Fruit fly (Drosophila melanogaster) whole organism, embryonic: ENCODE results near the gene Snx21.
A peak's percentile ranks its signal among the peaks of the same experiment; 100 is the strongest.

Experiments
- Blimp-1 ChIP-seq: fragments of 200-800 bp; sonication (Bioruptor generic); optimal IDR thresholded peaks from 3 replicates; lab custom pipeline; 2018; ENCODE audit warnings: missing biosample characterization, missing genetic modification characterization, mild to moderate bottlenecking, moderate library complexity, missing genetic modification reagents
- CG11093 ChIP-seq: fragments of 200-800 bp; sonication (Bioruptor generic); IDR thresholded peaks from 3 replicates; pipeline ENCODE4 v1.3.6; 2022; ENCODE audit warnings: missing biosample characterization, missing genetic modification characterization
- CG11696 ChIP-seq: fragments of 200-800 bp; sonication (Bioruptor generic); IDR thresholded peaks from 2 replicates; pipeline ENCODE4 v1.3.6; 2022; ENCODE audit warnings: missing biosample characterization, missing genetic modification characterization
- CG12155 ChIP-seq: fragments of 200-800 bp; sonication (Bioruptor generic); optimal IDR thresholded peaks from 3 replicates; lab custom pipeline; 2016; ENCODE audit warnings: missing biosample characterization, missing genetic modification characterization
- CG13624 ChIP-seq: fragments of 200-800 bp; sonication (Bioruptor generic); optimal IDR thresholded peaks from 2 replicates; lab custom pipeline; 2016; ENCODE audit warnings: missing biosample characterization, missing genetic modification characterization
- CG14441 ChIP-seq: fragments of 200-800 bp; sonication (Bioruptor generic); IDR thresholded peaks from 2 replicates; pipeline ENCODE4 v1.3.6; 2022; ENCODE audit warnings: missing biosample characterization, missing genetic modification characterization
- CG14667 ChIP-seq: fragments of 200-800 bp; sonication (Bioruptor generic); IDR thresholded peaks from 2 replicates; pipeline ENCODE4 v1.3.6; 2022; ENCODE audit warnings: missing biosample characterization, missing genetic modification characterization
- CG14860 ChIP-seq: fragments of 200-800 bp; sonication (Bioruptor generic); IDR thresholded peaks from 3 replicates; pipeline ENCODE4 v1.3.6; 2022; ENCODE audit warnings: missing biosample characterization, missing genetic modification characterization; ENCODE audit not compliant: partially characterized antibody
- CG1832 ChIP-seq: fragments of 200-800 bp; sonication (Bioruptor generic); optimal IDR thresholded peaks from 2 replicates; lab custom pipeline; 2017; ENCODE audit warnings: missing biosample characterization, mild to moderate bottlenecking, missing genetic modification characterization, inconsistent platforms
- CG18764 ChIP-seq: fragments of 200-800 bp; sonication (Bioruptor generic); optimal IDR thresholded peaks from 3 replicates; lab custom pipeline; 2016; ENCODE audit warnings: missing biosample characterization, missing genetic modification characterization
- CG2129 ChIP-seq: fragments of 200-800 bp; sonication (Bioruptor generic); IDR thresholded peaks from 2 replicates; pipeline ENCODE4 v1.3.6; 2022; ENCODE audit warnings: missing biosample characterization, missing genetic modification characterization; ENCODE audit not compliant: partially characterized antibody
- CG30431 ChIP-seq: fragments of 200-800 bp; sonication (Bioruptor generic); optimal IDR thresholded peaks from 2 replicates; lab custom pipeline; 2017; ENCODE audit warnings: missing biosample characterization, missing genetic modification characterization
- CG31441 ChIP-seq: fragments of 200-800 bp; sonication (Bioruptor generic); IDR thresholded peaks from 2 replicates; pipeline ENCODE4 v1.3.6; 2022; ENCODE audit warnings: missing biosample characterization, missing genetic modification characterization
- CG34376 ChIP-seq: fragments of 200-800 bp; sonication (Bioruptor generic); optimal IDR thresholded peaks from 2 replicates; lab custom pipeline; 2018; ENCODE audit warnings: missing biosample characterization, mild to moderate bottlenecking, missing genetic modification characterization
- CG4360 ChIP-seq: fragments of 200-800 bp; sonication (Bioruptor generic); IDR thresholded peaks from 2 replicates; pipeline ENCODE4 v1.3.6; 2022; ENCODE audit warnings: missing biosample characterization, missing genetic modification characterization
- CG4730 ChIP-seq: fragments of 200-800 bp; sonication (Bioruptor generic); IDR thresholded peaks from 2 replicates; pipeline ENCODE4 v1.3.6; 2022; ENCODE audit warnings: missing biosample characterization, missing genetic modification characterization
- CG6272 ChIP-seq: fragments of 200-800 bp; sonication (Bioruptor generic); IDR thresholded peaks from 2 replicates; pipeline ENCODE4 v1.3.6; 2022; ENCODE audit warnings: missing biosample characterization, missing genetic modification characterization
- CG7372 ChIP-seq: fragments of 200-800 bp; sonication (Bioruptor generic); IDR thresholded peaks from 2 replicates; pipeline ENCODE4 v1.3.6; 2022; ENCODE audit warnings: missing biosample characterization, missing genetic modification characterization
- CG7839 ChIP-seq: fragments of 200-800 bp; sonication (Bioruptor generic); optimal IDR thresholded peaks from 3 replicates; lab custom pipeline; 2018; ENCODE audit warnings: missing biosample characterization, mild to moderate bottlenecking, missing genetic modification characterization, moderate library complexity
- CG8281 ChIP-seq: fragments of 200-800 bp; sonication (Bioruptor generic); optimal IDR thresholded peaks from 2 replicates; lab custom pipeline; 2018; ENCODE audit warnings: missing biosample characterization, mild to moderate bottlenecking, missing genetic modification characterization, moderate library complexity
- Chrac-16 ChIP-seq: fragments of 200-800 bp; sonication (Bioruptor generic); optimal IDR thresholded peaks from 3 replicates; lab custom pipeline; 2016; ENCODE audit warnings: missing biosample characterization, missing genetic modification characterization
- CrebB ChIP-seq: fragments of 200-800 bp; sonication (Bioruptor generic); optimal IDR thresholded peaks from 3 replicates; lab custom pipeline; 2018; ENCODE audit warnings: missing biosample characterization, mild to moderate bottlenecking, missing genetic modification characterization
- Doc2 ChIP-seq: fragments of 200-800 bp; sonication (Bioruptor generic); IDR thresholded peaks from 2 replicates; pipeline ENCODE4 v1.3.6; 2022; ENCODE audit warnings: missing biosample characterization, missing genetic modification characterization
- Dp ChIP-seq: fragments of 200-800 bp; sonication (Bioruptor generic); optimal IDR thresholded peaks from 2 replicates; lab custom pipeline; 2018; ENCODE audit warnings: missing biosample characterization, mild to moderate bottlenecking, missing genetic modification characterization, moderate library complexity
- Ets65A ChIP-seq: fragments of 200-800 bp; sonication (Bioruptor generic); peaks from one replicate; lab custom pipeline; 2016; ENCODE audit warnings: missing biosample characterization, missing genetic modification characterization
- HLH3B ChIP-seq: fragments of 200-800 bp; sonication (Bioruptor generic); IDR thresholded peaks from 2 replicates; pipeline ENCODE4 v1.3.6; 2022; ENCODE audit warnings: missing biosample characterization, missing genetic modification characterization
- Mad ChIP-seq: fragments of 200-800 bp; sonication (Bioruptor generic); optimal IDR thresholded peaks from 2 replicates; lab custom pipeline; 2016; ENCODE audit warnings: missing biosample characterization, missing genetic modification characterization
- NC2β ChIP-seq: fragments of 200-800 bp; sonication (Bioruptor generic); optimal IDR thresholded peaks from 2 replicates; lab custom pipeline; 2016; ENCODE audit warnings: missing biosample characterization, missing genetic modification characterization
- Neu2 ChIP-seq: fragments of 200-800 bp; sonication (Bioruptor generic); optimal IDR thresholded peaks from 3 replicates; lab custom pipeline; 2016; ENCODE audit warnings: missing biosample characterization, missing genetic modification characterization, borderline replicate concordance
- Stat92E ChIP-seq, 3 experiments: fragments of >200 bp in 2 of 3; fragments of 200-800 bp in 1 of 3; sonication (Bioruptor generic) in 1 of 3; optimal IDR thresholded peaks; 2 replicates each; lab custom pipeline; 2017 to 2019; ENCODE audit warnings: missing biosample characterization in 3 of 3, missing genetic modification characterization in 3 of 3, mild to moderate bottlenecking in 1 of 3, moderate library complexity in 1 of 3
- TFAM ChIP-seq: fragments of 200-800 bp; sonication (Bioruptor generic); optimal IDR thresholded peaks from 2 replicates; lab custom pipeline; 2017; ENCODE audit warnings: missing biosample characterization, missing genetic modification characterization, inconsistent platforms
- Usf ChIP-seq: fragments of 200-800 bp; sonication (Bioruptor generic); optimal IDR thresholded peaks from 2 replicates; lab custom pipeline; 2017; ENCODE audit warnings: missing genotype, missing biosample characterization, missing genetic modification characterization
- aop ChIP-seq: fragments of 200-800 bp; sonication (Bioruptor generic); IDR thresholded peaks from 2 replicates; pipeline ENCODE4 v1.3.6; 2022; ENCODE audit warnings: missing biosample characterization, missing genetic modification characterization
- corto ChIP-seq: fragments of 200-800 bp; sonication (Bioruptor generic); optimal IDR thresholded peaks from 2 replicates; lab custom pipeline; 2016; ENCODE audit warnings: missing biosample characterization, mild to moderate bottlenecking, missing genetic modification characterization, moderate library complexity
- dan ChIP-seq: fragments of 200-800 bp; sonication (Bioruptor generic); IDR thresholded peaks from 2 replicates; pipeline ENCODE4 v1.3.6; 2022; ENCODE audit warnings: missing biosample characterization, missing genetic modification characterization
- esg ChIP-seq: fragments of 200-800 bp; sonication (Bioruptor generic); conservative IDR thresholded peaks from 2 replicates; pipeline ENCODE4 v1.3.6; 2022; ENCODE audit warnings: missing biosample characterization, missing genetic modification characterization
- ewg ChIP-seq: fragments of 200-800 bp; sonication (Bioruptor generic); optimal IDR thresholded peaks from 3 replicates; lab custom pipeline; 2017; ENCODE audit warnings: mild to moderate bottlenecking, missing biosample characterization, missing genetic modification reagents, missing genetic modification characterization
- exex ChIP-seq: fragments of 200-800 bp; sonication (Bioruptor generic); optimal IDR thresholded peaks from 4 replicates; lab custom pipeline; 2018; ENCODE audit warnings: missing biosample characterization, mild to moderate bottlenecking, missing genetic modification characterization, moderate library complexity
- lbe ChIP-seq: fragments of 200-800 bp; sonication (Bioruptor generic); optimal IDR thresholded peaks from 2 replicates; lab custom pipeline; 2016; ENCODE audit warnings: missing biosample characterization, mild to moderate bottlenecking, missing genetic modification characterization
- prd ChIP-seq, 3 experiments: fragments of >200 bp in 2 of 3; fragments of 200-800 bp in 1 of 3; sonication (Bioruptor generic) in 1 of 3; optimal IDR thresholded peaks in 2 of 3; IDR thresholded peaks in 1 of 3; 2 replicates in 2 of 3; 3 replicates in 1 of 3; pipeline versions ENCODE4 v1.3.6 to Lab custom; 2017 to 2022; ENCODE audit warnings: missing biosample characterization in 1 of 3, missing genetic modification characterization in 1 of 3
- psq ChIP-seq: fragments of 200-800 bp; sonication (Bioruptor generic); optimal IDR thresholded peaks from 2 replicates; lab custom pipeline; 2017; ENCODE audit warnings: missing biosample characterization, missing genetic modification characterization
- row ChIP-seq: fragments of 200-800 bp; sonication (Bioruptor generic); IDR thresholded peaks from 3 replicates; pipeline ENCODE4 v1.3.6; 2022; ENCODE audit warnings: missing biosample characterization, missing genetic modification characterization
- sr ChIP-seq: fragments of 200-800 bp; sonication (Bioruptor generic); IDR thresholded peaks from 3 replicates; pipeline ENCODE4 v1.3.6; 2022; ENCODE audit warnings: missing biosample characterization, missing genetic modification characterization
- tap ChIP-seq: fragments of 200-800 bp; optimal IDR thresholded peaks from 3 replicates; lab custom pipeline; 2019; ENCODE audit warnings: missing biosample characterization, mild to moderate bottlenecking, missing genetic modification characterization, moderate library complexity
- tio ChIP-seq: fragments of 200-800 bp; sonication (Bioruptor generic); optimal IDR thresholded peaks from 2 replicates; lab custom pipeline; 2017; ENCODE audit warnings: missing biosample characterization, missing genetic modification characterization, inconsistent platforms
- trh ChIP-seq: fragments of 200-800 bp; sonication (Bioruptor generic); optimal IDR thresholded peaks from 2 replicates; lab custom pipeline; 2016; ENCODE audit warnings: missing biosample characterization, missing genetic modification characterization
- unc-4 ChIP-seq: fragments of 200-800 bp; sonication (Bioruptor generic); IDR thresholded peaks from 2 replicates; pipeline ENCODE4 v1.3.6; 2022; ENCODE audit warnings: missing biosample characterization, missing genetic modification characterization; ENCODE audit not compliant: partially characterized antibody
- unpg ChIP-seq: fragments of 200-800 bp; sonication (Bioruptor generic); optimal IDR thresholded peaks from 3 replicates; lab custom pipeline; 2018; ENCODE audit warnings: missing biosample characterization, mild to moderate bottlenecking, missing genetic modification characterization, moderate library complexity
- vfl ChIP-seq: fragments of 200-800 bp; sonication (Bioruptor generic); optimal IDR thresholded peaks from 2 replicates; lab custom pipeline; 2016; ENCODE audit warnings: missing biosample characterization, missing genetic modification characterization

The Snx21 gene

DNA sequence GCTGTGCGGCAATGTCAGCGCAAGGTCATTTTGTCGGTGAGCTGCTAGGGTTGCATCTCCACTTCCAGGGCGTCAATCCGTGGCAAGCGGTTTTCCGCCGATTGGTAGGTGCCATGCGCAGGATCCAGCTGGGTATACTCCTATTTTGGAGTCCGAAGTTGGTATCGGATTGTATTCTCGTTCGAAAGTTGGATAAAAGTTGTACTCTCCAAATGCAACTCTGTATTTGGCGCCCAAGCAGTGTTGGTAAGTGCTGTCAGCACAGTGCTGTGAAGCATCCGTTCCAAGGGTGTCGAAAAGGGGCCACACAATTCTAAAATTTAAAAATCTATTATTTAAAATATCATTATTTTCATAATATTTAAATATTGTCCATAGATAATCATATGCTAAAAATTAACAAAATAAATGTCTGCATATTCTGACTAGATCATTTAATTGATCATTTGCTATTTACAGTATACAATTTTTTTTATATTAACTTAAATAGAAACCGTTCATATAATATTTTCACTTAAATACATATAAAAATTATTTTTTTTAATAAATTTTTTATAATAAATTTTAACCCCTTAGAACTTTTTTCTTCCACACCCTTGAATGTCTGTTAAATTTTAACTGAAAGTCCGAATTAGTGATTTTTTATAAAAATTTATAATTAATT is 16.9 kb downstream of the Snx21 start (continued):
- TF ChIP-seq Neu2 (GFP tag; lab: Kevin White, UChicago) (peak; percentile 40), CG31441 (GFP tag; lab: Robert Waterston, UW) (no peak; the same call in 1 of the 2 replicates), Mad (peak; percentile 81), CG7372 (peak; percentile 82), sr (no peak), CG8281 (peak; percentile 52), CG1832 (GFP tag; lab: Kevin White, UChicago) (no peak), NC2β (peak; percentile 80), Chrac-16 (peak; percentile 90), TFAM (GFP tag; lab: Kevin White, UChicago) (no peak), CG18764 (peak; percentile 79), aop (peak; percentile 61; the same call in 1 of the 2 replicates), CG2129 (GFP tag; lab: Robert Waterston, UW) (no peak), CG4360 (GFP tag; lab: Robert Waterston, UW) (peak; percentile 36; the same call in 1 of the 2 replicates), trh (GFP tag; lab: Kevin White, UChicago) (peak; percentile 68), dan (no peak; the same call in 1 of the 2 replicates), tap (tag; lab: Kevin White, UChicago) (peak; percentile 74), unpg (GFP tag; lab: Kevin White, UChicago) (peak; percentile 81), CG14441 (GFP tag; lab: Robert Waterston, UW) (peak; percentile 86), exex (tag; lab: Kevin White, UChicago) (no peak), prd (optimal IDR thresholded peaks at IDR 0.05; lab: Kevin White, UChicago) (no peak), prd (GFP tag; IDR thresholded peaks at IDR 0.05; lab: Robert Waterston, UW) (peak; percentile 90), CG6272 (peak; percentile 88), vfl (GFP tag; lab: Kevin White, UChicago) (peak; percentile 83), unc-4 (GFP tag; lab: Robert Waterston, UW) (peak; percentile 56), HLH3B (GFP tag; lab: Robert Waterston, UW) (peak; percentile 88), CG11093 (peak; percentile 74), Usf (GFP tag; lab: Kevin White, UChicago) (peak; percentile 78), esg (peak; percentile 80), CG13624 (GFP tag; lab: Kevin White, UChicago) (peak; percentile 83), CG11696 (GFP tag; lab: Robert Waterston, UW) (no peak), CG34376 (GFP tag; lab: Kevin White, UChicago) (peak; percentile 94), psq (peak; percentile 66), Stat92E (GFP tag; optimal IDR thresholded peaks at IDR 0.05; lab: Kevin White, UChicago) (no peak), lbe (GFP tag; lab: Kevin White, UChicago) (peak; percentile 79), CG4730 (GFP tag; lab: Robert Waterston, UW) (peak; percentile 82), tio (no peak), CrebB (peak; percentile 69), Ets65A (GFP tag; lab: Kevin White, UChicago) (peak; percentile 99), row (GFP tag; lab: Robert Waterston, UW) (peak; percentile 94), Doc2 (GFP tag; lab: Robert Waterston, UW) (peak; percentile 18; the same call in 1 of the 2 replicates), CG7839 (tag; lab: Kevin White, UChicago) (peak; percentile 92), CG12155 (peak; percentile 90), Blimp-1 (GFP tag; lab: Kevin White, UChicago) (peak; percentile 77), ewg (GFP tag; lab: Kevin White, UChicago) (peak; percentile 80), CG14860 (GFP tag; lab: Robert Waterston, UW) (no peak), CG14667 (GFP tag; lab: Robert Waterston, UW) (peak; percentile 87), corto (GFP tag; lab: Kevin White, UChicago) (no peak), CG30431 (GFP tag; lab: Kevin White, UChicago) (peak; percentile 83), Dp (GFP tag; lab: Kevin White, UChicago) (peak; percentile 84)
